Worm (Caenorhabditis elegans) whole organism, L2 larva: ENCODE data around the gene Y67H2A.10.

Experiments
- C34F6.9 ChIP-seq: fragments of 150-350 bp; optimal IDR thresholded peaks from 2 replicates; lab custom pipeline; 2014; ENCODE audit warnings: missing biosample characterization, missing genetic modification characterization
- Y55F3AM.14 ChIP-seq: fragments of 200-800 bp; sonication (Bioruptor generic); optimal IDR thresholded peaks from 2 replicates; lab custom pipeline; 2018; ENCODE audit warnings: mild to moderate bottlenecking, missing genetic modification characterization, missing compliant biosample characterization
- aly-2 ChIP-seq: fragments of 150-350 bp; optimal IDR thresholded peaks from 2 replicates; lab custom pipeline; 2014; ENCODE audit warnings: missing biosample characterization, missing genetic modification characterization
- ama-1 ChIP-seq: fragments of 150-350 bp; optimal IDR thresholded peaks from 2 replicates; lab custom pipeline; 2018; ENCODE audit warnings: inconsistent platforms
- blmp-1 ChIP-seq: sonication (generic microtip); optimal IDR thresholded peaks from 2 replicates; lab custom pipeline; 2017; ENCODE audit warnings: missing genetic modification characterization, mild to moderate bottlenecking, missing compliant biosample characterization, antibody characterized with exemption, moderate library complexity; ENCODE audit not compliant: insufficient read depth
- ceh-16 ChIP-seq: fragments of 150-350 bp; optimal IDR thresholded peaks from 2 replicates; lab custom pipeline; 2014; ENCODE audit warnings: missing biosample characterization, missing genetic modification characterization
- crh-2 ChIP-seq: sonication (generic microtip); optimal IDR thresholded peaks from 2 replicates; lab custom pipeline; 2017; ENCODE audit warnings: missing biosample characterization, missing genetic modification characterization
- dmd-4 ChIP-seq: sonication (generic microtip); optimal IDR thresholded peaks from 2 replicates; lab custom pipeline; 2017; ENCODE audit warnings: missing biosample characterization, missing genetic modification characterization
- egl-27 ChIP-seq: sonication (generic microtip); optimal IDR thresholded peaks from 3 replicates; lab custom pipeline; 2017; ENCODE audit warnings: missing biosample characterization, missing genetic modification reagents, missing genetic modification characterization
- elt-3 ChIP-seq: sonication (generic microtip); optimal IDR thresholded peaks from 2 replicates; lab custom pipeline; 2017; ENCODE audit warnings: missing biosample characterization, missing genetic modification characterization
- fos-1 ChIP-seq: fragments of 150-350 bp; optimal IDR thresholded peaks from 2 replicates; lab custom pipeline; 2014; ENCODE audit warnings: missing biosample characterization, missing genetic modification characterization
- gmeb-1 ChIP-seq: fragments of 150-350 bp; optimal IDR thresholded peaks from 2 replicates; lab custom pipeline; 2014; ENCODE audit warnings: missing biosample characterization, missing genetic modification characterization
- lin-11 ChIP-seq: fragments of 150-350 bp; sonication (generic microtip); optimal IDR thresholded peaks from 2 replicates; lab custom pipeline; 2014; ENCODE audit warnings: missing biosample characterization, missing genetic modification characterization, inconsistent platforms, mixed read lengths
- lin-13 ChIP-seq: fragments of 150-350 bp; optimal IDR thresholded peaks from 2 replicates; lab custom pipeline; 2014; ENCODE audit warnings: missing biosample characterization, missing genetic modification reagents, missing genetic modification characterization
- lin-39 ChIP-seq: fragments of 150-350 bp; optimal IDR thresholded peaks from 2 replicates; lab custom pipeline; 2014; ENCODE audit warnings: missing biosample characterization, missing genetic modification reagents, missing genetic modification characterization
- lsy-2 ChIP-seq, 2 experiments: fragments of 150-350 bp in 1 of 2; sonication (generic microtip) in 1 of 2; optimal IDR thresholded peaks; 2 replicates each; lab custom pipeline; 2014 to 2017; ENCODE audit warnings: missing biosample characterization in 2 of 2, missing genetic modification characterization in 2 of 2
- mbf-1 ChIP-seq: sonication (generic microtip); optimal IDR thresholded peaks from 2 replicates; lab custom pipeline; 2017; ENCODE audit warnings: missing biosample characterization, missing genetic modification characterization
- nhr-10 ChIP-seq: sonication (generic microtip); optimal IDR thresholded peaks from 2 replicates; lab custom pipeline; 2017; ENCODE audit warnings: missing biosample characterization, missing genetic modification characterization
- nhr-11 ChIP-seq: fragments of 150-350 bp; optimal IDR thresholded peaks from 2 replicates; lab custom pipeline; 2014; ENCODE audit warnings: missing biosample characterization, missing genetic modification characterization
- nhr-12 ChIP-seq: fragments of 150-350 bp; optimal IDR thresholded peaks from 2 replicates; lab custom pipeline; 2014; ENCODE audit warnings: missing biosample characterization, missing genetic modification characterization
- nhr-129 ChIP-seq: fragments of 150-350 bp; optimal IDR thresholded peaks from 2 replicates; lab custom pipeline; 2014; ENCODE audit warnings: missing biosample characterization, missing genetic modification characterization
- nhr-23 ChIP-seq: fragments of 150-350 bp; optimal IDR thresholded peaks from 2 replicates; lab custom pipeline; 2014; ENCODE audit warnings: missing biosample characterization, missing genetic modification reagents, missing genetic modification characterization
- nhr-25 ChIP-seq: fragments of 150-350 bp; sonication (generic microtip); optimal IDR thresholded peaks from 3 replicates; lab custom pipeline; 2014; ENCODE audit warnings: missing biosample characterization, missing genetic modification characterization
- nhr-6 ChIP-seq: fragments of 150-350 bp; optimal IDR thresholded peaks from 2 replicates; lab custom pipeline; 2014; ENCODE audit warnings: missing biosample characterization, missing genetic modification characterization
- nhr-77 ChIP-seq: fragments of 150-350 bp; optimal IDR thresholded peaks from 2 replicates; lab custom pipeline; 2014; ENCODE audit warnings: missing biosample characterization, missing genetic modification characterization
- peb-1 ChIP-seq: fragments of 150-350 bp; optimal IDR thresholded peaks from 2 replicates; lab custom pipeline; 2014; ENCODE audit warnings: missing biosample characterization, missing genetic modification characterization
- sem-4 ChIP-seq: fragments of 150-350 bp; optimal IDR thresholded peaks from 2 replicates; lab custom pipeline; 2014; ENCODE audit warnings: missing biosample characterization, missing genetic modification reagents, missing genetic modification characterization
- skn-1 ChIP-seq: sonication (generic microtip); optimal IDR thresholded peaks from 2 replicates; lab custom pipeline; 2017; ENCODE audit warnings: missing biosample characterization, missing genetic modification characterization
- sma-9 ChIP-seq, 2 experiments: fragments of 150-350 bp in 1 of 2; sonication (generic microtip) in 1 of 2; optimal IDR thresholded peaks; 2 replicates each; lab custom pipeline; 2014 to 2016; ENCODE audit warnings: missing genetic modification characterization in 2 of 2, mild to moderate bottlenecking in 1 of 2, missing biosample characterization in 1 of 2, missing compliant biosample characterization in 1 of 2, missing genetic modification reagents in 1 of 2, moderate library complexity in 1 of 2
- unc-39 ChIP-seq: fragments of 150-350 bp; optimal IDR thresholded peaks from 2 replicates; lab custom pipeline; 2014; ENCODE audit warnings: missing biosample characterization, missing genetic modification characterization
- unc-55 ChIP-seq: fragments of 150-350 bp; sonication (generic microtip); optimal IDR thresholded peaks from 3 replicates; lab custom pipeline; 2014; ENCODE audit warnings: missing biosample characterization, missing genetic modification reagents, missing genetic modification characterization
- unc-62 ChIP-seq: fragments of 150-350 bp; optimal IDR thresholded peaks from 2 replicates; lab custom pipeline; 2014; ENCODE audit warnings: missing biosample characterization, missing genetic modification reagents, missing genetic modification characterization
- zag-1 ChIP-seq: fragments of 150-350 bp; optimal IDR thresholded peaks from 2 replicates; lab custom pipeline; 2014; ENCODE audit warnings: missing biosample characterization, missing genetic modification characterization
- ztf-1 ChIP-seq: fragments of 200-800 bp; sonication (Bioruptor generic); conservative IDR thresholded peaks from 2 replicates; pipeline ENCODE4 v1.3.6; 2022; ENCODE audit warnings: missing genetic modification characterization, missing compliant biosample characterization
- ztf-11 ChIP-seq: sonication (generic microtip); optimal IDR thresholded peaks from 2 replicates; lab custom pipeline; 2017; ENCODE audit warnings: missing biosample characterization, missing genetic modification characterization

Y67H2A.10 gene

DNA sequence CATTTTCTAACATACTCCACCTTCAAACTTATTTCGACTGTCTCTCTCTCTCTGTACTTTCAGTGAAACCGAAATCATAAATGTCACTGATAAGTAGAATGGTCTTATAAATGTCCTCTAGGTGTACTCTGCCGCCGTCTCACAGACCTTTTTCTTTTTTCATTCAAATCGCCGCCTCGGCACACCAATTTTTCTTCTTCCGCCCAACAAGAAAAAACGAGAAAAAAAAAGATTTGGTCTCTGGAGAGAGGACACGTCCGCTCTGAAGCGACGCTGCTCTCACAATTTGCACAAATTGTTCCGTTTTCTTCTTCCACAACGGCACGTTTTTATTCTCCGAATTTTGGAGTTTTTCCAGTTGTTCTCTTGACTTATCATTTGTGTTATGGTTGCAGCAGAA, 23.9 kb upstream of the Y67H2A.10 start:
- TF ChIP-seq fos-1 (tag; lab: Kevin White, UChicago) (peak; percentile 4), skn-1 (tag; lab: Kevin White, UChicago) (no peak), unc-39 (tag; lab: Kevin White, UChicago) (no peak), nhr-77 (no peak), nhr-12 (tag; lab: Kevin White, UChicago) (no peak), sem-4 (tag; lab: Kevin White, UChicago) (no peak), nhr-10 (tag; lab: Kevin White, UChicago) (no peak), nhr-129 (tag; lab: Kevin White, UChicago) (peak; percentile 36), ztf-11 (tag; lab: Kevin White, UChicago) (no peak), sma-9 (GFP tag; optimal IDR thresholded peaks at IDR 0.05; lab: Kevin White, UChicago) (peak; percentile 3), sma-9 (tag; optimal IDR thresholded peaks at IDR 0.05; lab: Kevin White, UChicago) (no peak), lsy-2 (tag; optimal IDR thresholded peaks at IDR 0.05; lab: Kevin White, UChicago) (no peak)

DNA sequence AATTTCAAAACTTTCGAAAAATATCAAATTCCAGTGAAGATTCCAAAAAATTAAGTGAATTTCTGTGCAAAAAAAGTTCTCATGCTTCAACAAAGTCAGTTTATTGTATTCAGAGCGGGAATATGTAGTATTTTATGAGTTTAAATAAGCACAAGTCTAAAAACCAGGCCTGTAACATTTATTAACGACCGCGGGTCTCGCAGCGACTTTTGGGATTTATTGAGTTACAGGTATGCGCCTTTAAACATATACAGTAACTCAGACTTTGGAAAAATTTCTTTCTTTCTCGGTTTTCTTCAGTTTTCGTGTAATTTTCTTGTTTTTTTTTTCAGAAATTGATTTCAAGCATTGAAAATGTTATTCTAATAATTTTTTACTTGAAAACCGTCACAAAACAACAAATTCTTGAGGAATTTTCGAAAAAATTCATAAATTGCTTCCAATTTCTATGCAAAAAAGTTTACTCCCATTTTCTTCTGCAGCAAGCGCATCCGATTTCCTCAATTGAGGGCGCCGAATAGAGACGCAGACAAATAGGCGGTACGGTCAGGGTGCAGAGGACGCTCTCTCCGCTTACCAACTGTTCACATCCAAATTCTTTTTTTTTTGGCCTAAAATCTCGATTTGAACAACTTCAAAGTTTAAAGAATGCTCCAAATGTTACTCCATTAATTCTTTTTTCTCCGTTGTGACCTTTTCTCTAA, 22.2 kb upstream of the Y67H2A.10 start:
- TF ChIP-seq nhr-6, result no peak
- no peak for TF ChIP-seq egl-27
- TF ChIP-seq nhr-11 (tag; lab: Kevin White, UChicago), result no peak
- TF ChIP-seq aly-2 (tag; lab: Kevin White, UChicago), result no peak
- TF ChIP-seq elt-3 (tag; lab: Kevin White, UChicago), result no peak
- TF ChIP-seq lin-13 (GFP tag; lab: Kevin White, UChicago), result no peak
- TF ChIP-seq nhr-23 (tag; lab: Kevin White, UChicago), result no peak
- TF ChIP-seq unc-39 (tag; lab: Kevin White, UChicago), result no peak
- no peak for TF ChIP-seq sma-9 (GFP tag; optimal IDR thresholded peaks at IDR 0.05; lab: Kevin White, UChicago)
- TF ChIP-seq sma-9 (tag; optimal IDR thresholded peaks at IDR 0.05; lab: Kevin White, UChicago), result no peak
- no peak for TF ChIP-seq ztf-11 (tag; lab: Kevin White, UChicago)
- peak; percentile 2 for TF ChIP-seq crh-2 (tag; lab: Kevin White, UChicago)
- TF ChIP-seq nhr-25 (tag; lab: Kevin White, UChicago), result no peak
- no peak for TF ChIP-seq dmd-4 (tag; lab: Kevin White, UChicago)
- no peak for TF ChIP-seq unc-55
- TF ChIP-seq Y55F3AM.14 (GFP tag; lab: Kevin White, UChicago), result no peak
- TF ChIP-seq fos-1 (tag; lab: Kevin White, UChicago), result no peak
- TF ChIP-seq ceh-16 (tag; lab: Kevin White, UChicago), result no peak
- no peak for TF ChIP-seq lin-39 (tag; lab: Kevin White, UChicago)
- TF ChIP-seq lin-11 (tag; lab: Kevin White, UChicago), result no peak
- no peak for TF ChIP-seq unc-62 (GFP tag; lab: Kevin White, UChicago)
- TF ChIP-seq lsy-2 (tag; optimal IDR thresholded peaks at IDR 0.05; lab: Kevin White, UChicago), result peak in 1 of 2 experiments; percentile 34
- TF ChIP-seq blmp-1 (tag; lab: Kevin White, UChicago), result no peak
- no peak for TF ChIP-seq peb-1 (tag; lab: Kevin White, UChicago)
- peak; percentile 4 for TF ChIP-seq C34F6.9 (tag; lab: Kevin White, UChicago)
- TF ChIP-seq skn-1 (tag; lab: Kevin White, UChicago), result no peak
- no peak for TF ChIP-seq gmeb-1
- no peak for TF ChIP-seq zag-1 (tag; lab: Kevin White, UChicago)
- TF ChIP-seq ama-1 (lab: Kevin White, UChicago), result no peak
- TF ChIP-seq sem-4 (tag; lab: Kevin White, UChicago), result no peak
- TF ChIP-seq nhr-129 (tag; lab: Kevin White, UChicago), result peak; percentile 34

DNA sequence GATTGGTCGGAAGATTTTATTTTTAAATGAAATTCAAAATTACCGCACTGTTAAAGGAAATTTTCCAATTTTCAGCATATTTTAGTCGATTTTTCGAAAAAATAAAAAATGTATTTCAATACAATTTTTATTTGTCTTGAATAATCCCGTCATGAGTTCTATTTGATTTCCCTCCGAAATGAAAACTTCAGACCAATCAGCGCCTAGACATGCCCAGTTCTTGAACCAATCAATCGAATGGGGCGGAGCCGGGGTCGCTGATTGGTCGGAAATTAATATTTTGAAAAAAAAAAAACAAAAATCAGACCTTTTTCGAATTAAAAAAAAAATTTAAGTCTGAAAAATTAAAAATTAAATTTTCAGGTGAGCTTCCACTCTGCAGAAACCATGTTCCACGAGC, 20.3 kb upstream of the Y67H2A.10 start:
- TF ChIP-seq mbf-1 (tag; lab: Kevin White, UChicago), result no peak
- TF ChIP-seq lsy-2 (tag; optimal IDR thresholded peaks at IDR 0.05; lab: Kevin White, UChicago), result no peak
- no peak for TF ChIP-seq ztf-1
- TF ChIP-seq nhr-77, result no peak
- TF ChIP-seq unc-39 (tag; lab: Kevin White, UChicago), result no peak
- TF ChIP-seq Y55F3AM.14 (GFP tag; lab: Kevin White, UChicago), result no peak
- no peak for TF ChIP-seq lin-11 (tag; lab: Kevin White, UChicago)
- TF ChIP-seq, all 48 proteins: peak for 0
